Worm (Caenorhabditis elegans): ENCODE results near the gene ccf-1.

Gene ccf-1

DNA sequence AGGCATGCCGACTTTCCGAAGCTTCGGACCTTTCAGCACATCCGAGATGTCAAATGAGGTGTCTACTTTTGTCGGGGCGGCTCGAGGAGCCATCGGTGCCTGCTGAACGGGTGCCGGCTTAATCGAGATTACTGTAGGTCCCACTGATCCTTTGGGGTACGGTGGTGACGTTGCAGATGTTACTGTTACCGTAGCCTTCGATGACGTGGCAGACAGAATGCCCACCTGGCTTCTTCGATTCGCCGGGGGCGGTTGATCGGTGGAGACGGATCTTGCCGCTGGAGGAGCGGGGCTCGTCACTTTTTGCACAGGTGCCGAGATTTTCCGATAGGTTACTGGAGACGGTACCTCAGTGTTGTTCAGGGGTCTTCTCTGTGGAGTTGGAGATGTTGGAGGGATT, 48.4 kb downstream of the ccf-1 start:
- TF ChIP-seq sma-9 (GFP tag; optimal IDR thresholded peaks at IDR 0.05), result no peak
- no peak for TF ChIP-seq sma-9 (tag; optimal IDR thresholded peaks at IDR 0.05)
- TF ChIP-seq zag-1 (tag; optimal IDR thresholded peaks at IDR 0.05), result no peak
- TF ChIP-seq lsy-2 (tag; optimal IDR thresholded peaks at IDR 0.05), result no peak
- no peak for TF ChIP-seq unc-39 (tag; optimal IDR thresholded peaks at IDR 0.05)
- no peak for TF ChIP-seq peb-1 (tag; optimal IDR thresholded peaks at IDR 0.05)
- no peak for TF ChIP-seq aly-2 (tag; optimal IDR thresholded peaks at IDR 0.05)
- TF ChIP-seq dmd-4 (tag; optimal IDR thresholded peaks at IDR 0.05), result no peak
- no peak for TF ChIP-seq snpc-4 (tag; optimal IDR thresholded peaks at IDR 0.05)
- TF ChIP-seq ZK546.5 (tag; optimal IDR thresholded peaks at IDR 0.05), result no peak
- no peak for TF ChIP-seq blmp-1 (tag; optimal IDR thresholded peaks at IDR 0.05; ENCODE audit: insufficient read depth)
- TF ChIP-seq skn-1 (tag; optimal IDR thresholded peaks at IDR 0.05), result no peak
- no peak for TF ChIP-seq nhr-129 (tag; optimal IDR thresholded peaks at IDR 0.05)
- TF ChIP-seq lin-11 (tag; optimal IDR thresholded peaks at IDR 0.05), result no peak
- TF ChIP-seq ceh-82 (tag; optimal IDR thresholded peaks at IDR 0.05), result no peak
- no peak for TF ChIP-seq lin-13 (GFP tag; optimal IDR thresholded peaks at IDR 0.05)
- no peak for TF ChIP-seq ztf-4 (tag; optimal IDR thresholded peaks at IDR 0.05)
- TF ChIP-seq ceh-16 (tag; optimal IDR thresholded peaks at IDR 0.05), result no peak
- TF ChIP-seq R02D3.7 (tag; optimal IDR thresholded peaks at IDR 0.05), result no peak
- no peak for TF ChIP-seq mab-5 (tag; optimal IDR thresholded peaks at IDR 0.05)

DNA sequence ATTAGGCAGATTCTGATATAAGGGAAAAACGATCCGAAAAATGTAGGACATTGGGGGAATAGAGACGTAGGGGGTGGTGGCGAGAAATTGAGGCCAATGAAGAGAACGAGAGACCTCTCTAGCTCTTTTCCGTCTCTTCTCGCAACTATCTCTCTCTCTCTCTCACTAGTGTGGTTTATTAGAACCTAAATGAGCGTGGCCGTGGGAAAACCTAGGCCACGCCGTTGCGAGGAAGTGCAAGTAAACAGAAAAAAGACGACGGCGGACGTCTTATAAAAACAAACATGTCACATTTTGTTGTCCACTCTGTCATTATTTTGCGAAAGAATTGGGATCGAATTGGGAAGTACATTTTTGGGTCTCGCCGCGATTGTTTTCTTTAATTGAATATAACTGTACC, 50.0 kb downstream of the ccf-1 start:
- TF ChIP-seq snpc-4 (tag; optimal IDR thresholded peaks at IDR 0.05), result peak; percentile 89
- no peak for TF ChIP-seq lin-39 (tag; optimal IDR thresholded peaks at IDR 0.05)
- TF ChIP-seq elt-3 (tag; optimal IDR thresholded peaks at IDR 0.05), result no peak
- no peak for TF ChIP-seq lin-11 (tag; optimal IDR thresholded peaks at IDR 0.05)
- TF ChIP-seq unc-62 (GFP tag; optimal IDR thresholded peaks at IDR 0.05), result no peak
- TF ChIP-seq mdl-1 (tag; optimal IDR thresholded peaks at IDR 0.05), result peak in 1 of 2 experiments; percentile 65
- TF ChIP-seq egl-27 (tag; optimal IDR thresholded peaks at IDR 0.05), result peak; percentile 77
- TF ChIP-seq skn-1 (tag; optimal IDR thresholded peaks at IDR 0.05), result peak; percentile 58
- TF ChIP-seq Y55F3AM.14 (GFP tag; optimal IDR thresholded peaks at IDR 0.05), result peak; percentile 53
- no peak for TF ChIP-seq nhr-23 (tag; optimal IDR thresholded peaks at IDR 0.05)
- TF ChIP-seq ceh-16 (tag; optimal IDR thresholded peaks at IDR 0.05), result no peak
- TF ChIP-seq nhr-12 (tag; optimal IDR thresholded peaks at IDR 0.05), result no peak
- peak; percentile 76 for TF ChIP-seq gmeb-1 (tag; optimal IDR thresholded peaks at IDR 0.05)
- no peak for TF ChIP-seq ztf-4 (tag; optimal IDR thresholded peaks at IDR 0.05)
- TF ChIP-seq ztf-1 (GFP tag; conservative IDR thresholded peaks at IDR 0.05), result no peak
- peak; percentile 89 for TF ChIP-seq unc-55 (GFP tag; optimal IDR thresholded peaks at IDR 0.05)
- TF ChIP-seq lin-13 (GFP tag; optimal IDR thresholded peaks at IDR 0.05), result peak; percentile 92
- TF ChIP-seq aly-2 (tag; optimal IDR thresholded peaks at IDR 0.05), result no peak
- no peak for TF ChIP-seq unc-39 (tag; optimal IDR thresholded peaks at IDR 0.05)
- peak; percentile 3 for TF ChIP-seq ceh-82 (tag; optimal IDR thresholded peaks at IDR 0.05)
- peak; percentile 93 for TF ChIP-seq crh-2 (tag; optimal IDR thresholded peaks at IDR 0.05)
- TF ChIP-seq nhr-11 (tag; optimal IDR thresholded peaks at IDR 0.05), result no peak
- TF ChIP-seq peb-1 (tag; optimal IDR thresholded peaks at IDR 0.05), result no peak
- TF ChIP-seq ama-1 (optimal IDR thresholded peaks at IDR 0.05), result no peak
- TF ChIP-seq nhr-77 (tag; optimal IDR thresholded peaks at IDR 0.05), result no peak
- no peak for TF ChIP-seq nhr-237 (tag; optimal IDR thresholded peaks at IDR 0.05)
- TF ChIP-seq nhr-6 (tag; optimal IDR thresholded peaks at IDR 0.05), result peak; percentile 29
- no peak for TF ChIP-seq R02D3.7 (tag; optimal IDR thresholded peaks at IDR 0.05)
- peak; percentile 83 for TF ChIP-seq fos-1 (tag; optimal IDR thresholded peaks at IDR 0.05)
- TF ChIP-seq sma-9 (GFP tag; optimal IDR thresholded peaks at IDR 0.05), result no peak
- no peak for TF ChIP-seq sma-9 (tag; optimal IDR thresholded peaks at IDR 0.05)
- peak; percentile 10 for TF ChIP-seq nhr-10 (tag; optimal IDR thresholded peaks at IDR 0.05)
- TF ChIP-seq blmp-1 (tag; optimal IDR thresholded peaks at IDR 0.05; ENCODE audit: insufficient read depth), result no peak
- no peak for TF ChIP-seq dmd-4 (tag; optimal IDR thresholded peaks at IDR 0.05)
- peak; percentile 94 for TF ChIP-seq nhr-129 (tag; optimal IDR thresholded peaks at IDR 0.05)
- TF ChIP-seq sma-3 (GFP tag; optimal IDR thresholded peaks at IDR 0.05), result peak; percentile 79
- TF ChIP-seq alr-1 (tag; optimal IDR thresholded peaks at IDR 0.05), result no peak
- no peak for TF ChIP-seq mbf-1 (tag; optimal IDR thresholded peaks at IDR 0.05)
- TF ChIP-seq ZK546.5 (tag; optimal IDR thresholded peaks at IDR 0.05), result no peak
- TF ChIP-seq zag-1 (tag; optimal IDR thresholded peaks at IDR 0.05), result peak; percentile 67
- no peak for TF ChIP-seq elt-1 (tag; optimal IDR thresholded peaks at IDR 0.05)
- no peak for TF ChIP-seq nhr-25 (tag; optimal IDR thresholded peaks at IDR 0.05)
- TF ChIP-seq C34F6.9 (tag; optimal IDR thresholded peaks at IDR 0.05), result peak; percentile 94
- TF ChIP-seq ztf-11 (tag; optimal IDR thresholded peaks at IDR 0.05), result no peak
- peak; percentile 63 to 91 for TF ChIP-seq lsy-2 (tag; optimal IDR thresholded peaks at IDR 0.05)
- TF ChIP-seq mab-5 (tag; optimal IDR thresholded peaks at IDR 0.05), result peak; percentile 62
- TF ChIP-seq F13H6.1 (tag; optimal IDR thresholded peaks at IDR 0.05), result peak; percentile 91
- peak; percentile 94 for TF ChIP-seq sem-4 (tag; optimal IDR thresholded peaks at IDR 0.05)
- peak; percentile 59 for TF ChIP-seq nhr-21 (tag; optimal IDR thresholded peaks at IDR 0.05)
